Fruit fly (Drosophila melanogaster): ENCODE data around the gene CG32246.

CG32246 gene

dm6 chr3L:4607653-4608052 is 13.4 kb upstream of the CG32246 start (continued):
- TF ChIP-seq CG34406 (GFP tag; optimal IDR thresholded peaks at IDR 0.05) (peak; percentile 43), CG9139 (GFP tag; optimal IDR thresholded peaks at IDR 0.05) (no peak), CG11294 (GFP tag; IDR thresholded peaks at IDR 0.05) (peak; percentile 74), CG32006 (GFP tag; optimal IDR thresholded peaks at IDR 0.05) (peak; percentile 83), Gug (GFP tag; IDR thresholded peaks at IDR 0.05) (peak; percentile 72), esn (GFP tag; optimal IDR thresholded peaks at IDR 0.05) (peak; percentile 70), ss (GFP tag; optimal IDR thresholded peaks at IDR 0.05) (peak; percentile 25 to 26), CG3032 (tag; optimal IDR thresholded peaks at IDR 0.05) (peak; percentile 47), achi (GFP tag; optimal IDR thresholded peaks at IDR 0.05) (peak; percentile 69), CG6163 (GFP tag; IDR thresholded peaks at IDR 0.05) (peak; percentile 85), CG6808 (GFP tag; optimal IDR thresholded peaks at IDR 0.05) (peak; percentile 43), CG6792 (GFP tag; optimal IDR thresholded peaks at IDR 0.05) (peak; percentile 57), fd59A (GFP tag; optimal IDR thresholded peaks at IDR 0.05) (peak; percentile 25), Hr38 (GFP tag; optimal IDR thresholded peaks at IDR 0.05) (no peak), CG4318 (GFP tag; optimal IDR thresholded peaks at IDR 0.05) (peak; percentile 55), CG8319 (GFP tag; optimal IDR thresholded peaks at IDR 0.05) (peak; percentile 48), vri (GFP tag; optimal IDR thresholded peaks at IDR 0.05) (peak; percentile 16), Met (GFP tag; optimal IDR thresholded peaks at IDR 0.05) (peak; percentile 60), Sox15 (GFP tag; optimal IDR thresholded peaks at IDR 0.05) (peak; percentile 40)

- peak; percentile 85 for TF ChIP-seq CG11294 (GFP tag; IDR thresholded peaks at IDR 0.05)
- peak; percentile 55 for TF ChIP-seq CG8319 (GFP tag; optimal IDR thresholded peaks at IDR 0.05)
- TF ChIP-seq ss (GFP tag; optimal IDR thresholded peaks at IDR 0.05), result peak; percentile 77 to 82
- peak; percentile 82 for TF ChIP-seq CG10631 (GFP tag; optimal IDR thresholded peaks at IDR 0.05)
- TF ChIP-seq Hr39 (GFP tag; optimal IDR thresholded peaks at IDR 0.05), result peak; percentile 70
- no peak for TF ChIP-seq Hr38 (GFP tag; optimal IDR thresholded peaks at IDR 0.05)
- peak; percentile 85 for TF ChIP-seq Eip75B (GFP tag; optimal IDR thresholded peaks at IDR 0.05)
- peak; percentile 48 for TF ChIP-seq CG16779 (tag; optimal IDR thresholded peaks at IDR 0.05)
- peak; percentile 80 for TF ChIP-seq CG6276 (GFP tag; optimal IDR thresholded peaks at IDR 0.05)
- TF ChIP-seq spab (GFP tag; optimal IDR thresholded peaks at IDR 0.05), result peak; percentile 79
- TF ChIP-seq topi (GFP tag; optimal IDR thresholded peaks at IDR 0.05), result peak; percentile 72
- peak; percentile 58 for TF ChIP-seq Smox (GFP tag; optimal IDR thresholded peaks at IDR 0.05)
- peak; percentile 83 for TF ChIP-seq Gug (GFP tag; IDR thresholded peaks at IDR 0.05)
- TF ChIP-seq dac (GFP tag; optimal IDR thresholded peaks at IDR 0.05), result peak; percentile 67
- peak; percentile 89 for TF ChIP-seq CG8119 (GFP tag; IDR thresholded peaks at IDR 0.05)
- TF ChIP-seq achi (GFP tag; optimal IDR thresholded peaks at IDR 0.05), result peak; percentile 82
- TF ChIP-seq dsx (GFP tag; optimal IDR thresholded peaks at IDR 0.05; ENCODE audit: poor library complexity, severe bottlenecking), result peak; percentile 85
- peak; percentile 71 for TF ChIP-seq CG8632 (GFP tag; optimal IDR thresholded peaks at IDR 0.05)
- TF ChIP-seq CG6808 (GFP tag; optimal IDR thresholded peaks at IDR 0.05), result peak; percentile 81
- peak; percentile 81 for TF ChIP-seq Ets96B (tag; optimal IDR thresholded peaks at IDR 0.05)
- peak; percentile 40 for TF ChIP-seq Ets21C (GFP tag; optimal IDR thresholded peaks at IDR 0.05)
- TF ChIP-seq CG15336 (GFP tag; IDR thresholded peaks at IDR 0.05), result peak; percentile 91
- peak; percentile 88 for TF ChIP-seq OdsH (GFP tag; optimal IDR thresholded peaks at IDR 0.05)
- peak; percentile 90 for TF ChIP-seq CG3919 (GFP tag; optimal IDR thresholded peaks at IDR 0.05)
- peak; percentile 72 for TF ChIP-seq CG4318 (GFP tag; optimal IDR thresholded peaks at IDR 0.05)
- peak; percentile 88 for TF ChIP-seq Hr4 (GFP tag; optimal IDR thresholded peaks at IDR 0.05)
- peak; percentile 80 for TF ChIP-seq CG9139 (GFP tag; optimal IDR thresholded peaks at IDR 0.05)
- no peak for TF ChIP-seq Blimp-1 (GFP tag; optimal IDR thresholded peaks at IDR 0.05)
- TF ChIP-seq CG10669 (GFP tag; optimal IDR thresholded peaks at IDR 0.05), result peak; percentile 85
- peak; percentile 84 for TF ChIP-seq net (GFP tag; optimal IDR thresholded peaks at IDR 0.05)
- TF ChIP-seq eg (GFP tag; IDR thresholded peaks at IDR 0.05), result peak; percentile 93
- peak; percentile 26 for TF ChIP-seq fd85E (GFP tag; optimal IDR thresholded peaks at IDR 0.05)
- TF ChIP-seq CG3032 (tag; optimal IDR thresholded peaks at IDR 0.05), result peak; percentile 80
- TF ChIP-seq lz (GFP tag; optimal IDR thresholded peaks at IDR 0.05), result peak; percentile 55
- peak; percentile 29 for TF ChIP-seq Sox102F (GFP tag; optimal IDR thresholded peaks at IDR 0.05)
- TF ChIP-seq Eip78C (GFP tag), result peak; percentile 96
- TF ChIP-seq vri (GFP tag; optimal IDR thresholded peaks at IDR 0.05), result peak; percentile 27
- TF ChIP-seq CG32006 (GFP tag; optimal IDR thresholded peaks at IDR 0.05), result peak; percentile 86
- TF ChIP-seq Sox15 (GFP tag; optimal IDR thresholded peaks at IDR 0.05), result peak; percentile 68
- TF ChIP-seq CG11902 (GFP tag; optimal IDR thresholded peaks at IDR 0.05), result peak; percentile 64
- peak; percentile 82 for TF ChIP-seq CG11762 (GFP tag; optimal IDR thresholded peaks at IDR 0.05; ENCODE audit: insufficient read depth)
- TF ChIP-seq CG7368 (GFP tag; optimal IDR thresholded peaks at IDR 0.05), result peak; percentile 77
These were observed 9.7 kb upstream of the CG32246 start for dm6 chr3L:4611311-4611710.

Measured in whole organism, prepupa.